Worm (Caenorhabditis elegans) whole organism, L4/young adult: ENCODE measurements around the gene F41B4.2.

ENCODE experiments used
- dao-5 ChIP-seq: sonication (generic microtip); optimal IDR thresholded peaks from 2 replicates; lab custom pipeline; 2016; ENCODE audit warnings: missing genotype, missing genetic modification characterization, moderate library complexity, missing compliant biosample characterization
- him-1 ChIP-seq: sonication (generic microtip); optimal IDR thresholded peaks from 2 replicates; lab custom pipeline; 2016; ENCODE audit warnings: missing genotype, missing genetic modification reagents, missing genetic modification characterization, missing compliant biosample characterization

DNA sequence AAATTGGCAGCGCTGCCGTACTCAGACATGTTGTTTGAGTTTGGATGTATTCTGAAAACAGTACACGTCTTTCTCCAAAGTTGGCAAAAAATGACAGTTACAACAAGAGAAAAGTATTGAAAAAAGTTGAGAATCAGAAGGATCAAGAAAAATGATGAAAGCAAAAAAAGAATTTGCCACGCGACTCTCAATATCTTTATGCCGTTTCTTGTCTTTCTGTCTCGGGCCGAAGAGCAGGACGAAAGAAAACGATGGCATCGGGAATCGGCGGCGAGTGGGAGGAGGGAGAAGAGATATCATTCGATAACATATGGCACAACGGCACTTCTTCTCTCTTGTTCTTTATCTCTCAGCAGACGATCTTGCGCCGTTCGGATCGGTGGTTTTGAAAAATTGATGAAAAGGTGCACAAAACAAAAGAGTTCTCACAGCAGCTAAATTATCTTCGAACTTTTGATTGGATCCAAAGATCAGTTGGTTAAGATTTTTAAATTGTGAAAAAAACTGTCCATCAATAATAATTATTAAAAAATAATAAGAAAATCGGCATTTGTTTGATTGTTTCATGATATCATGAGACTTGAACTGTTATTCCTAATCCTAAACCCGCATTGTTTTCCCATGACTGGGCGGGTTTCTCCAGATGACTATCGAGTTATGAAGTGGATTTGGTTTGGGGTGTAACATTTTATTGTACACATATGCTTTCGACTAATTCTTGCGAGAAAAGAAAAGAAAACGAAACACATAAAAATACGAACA, 11.7 kb downstream of the F41B4.2 start, which contains the start of gene gei-15:
- TF ChIP-seq him-1 (tag; lab: Kevin White, UChicago) (no peak), dao-5 (tag; lab: Kevin White, UChicago) (no peak)
